Worm (Caenorhabditis elegans) whole organism, mixed stage, embryonic: ENCODE measurements around the gene C10C6.7.

ENCODE experiments used
- M03D4.4 ChIP-seq: sonication (generic microtip); optimal IDR thresholded peaks from 2 replicates; lab custom pipeline; 2017; ENCODE audit warnings: mild to moderate bottlenecking, missing genetic modification characterization, missing compliant biosample characterization
- bed-3 ChIP-seq: fragments of 200-800 bp; sonication (Bioruptor generic); optimal IDR thresholded peaks from 3 replicates; lab custom pipeline; 2018; ENCODE audit warnings: mild to moderate bottlenecking, missing genetic modification characterization, moderate library complexity, missing compliant biosample characterization
- ceh-39 ChIP-seq: fragments of 150-350 bp; optimal IDR thresholded peaks from 2 replicates; lab custom pipeline; 2014; ENCODE audit warnings: missing biosample characterization, missing genetic modification characterization
- ceh-43 ChIP-seq: fragments of 200-800 bp; sonication (Bioruptor generic); optimal IDR thresholded peaks from 2 replicates; lab custom pipeline; 2018; ENCODE audit warnings: mild to moderate bottlenecking, missing genetic modification characterization, moderate library complexity, missing compliant biosample characterization
- ceh-83 ChIP-seq: fragments of 200-800 bp; sonication (Bioruptor generic); optimal IDR thresholded peaks from 2 replicates; lab custom pipeline; 2018; ENCODE audit warnings: mild to moderate bottlenecking, missing genetic modification characterization, missing compliant biosample characterization
- ces-1 ChIP-seq: fragments of 150-350 bp; optimal IDR thresholded peaks from 2 replicates; lab custom pipeline; 2014; ENCODE audit warnings: missing biosample characterization, missing genetic modification reagents, missing genetic modification characterization
- cnd-1 ChIP-seq: fragments of 200-800 bp; sonication (Bioruptor generic); optimal IDR thresholded peaks from 2 replicates; lab custom pipeline; 2018; ENCODE audit warnings: mild to moderate bottlenecking, missing genetic modification characterization, missing compliant biosample characterization
- drap-1 ChIP-seq: fragments of 200-800 bp; sonication (Bioruptor generic); optimal IDR thresholded peaks from 3 replicates; lab custom pipeline; 2018; ENCODE audit warnings: mild to moderate bottlenecking, missing genetic modification characterization, missing compliant biosample characterization
- elt-1 ChIP-seq: sonication (generic microtip); optimal IDR thresholded peaks from 2 replicates; lab custom pipeline; 2017; ENCODE audit warnings: missing genetic modification characterization, mild to moderate bottlenecking, missing compliant biosample characterization, antibody characterized with exemption, moderate library complexity, borderline replicate concordance; ENCODE audit not compliant: insufficient read depth
- elt-3 ChIP-seq: fragments of 150-350 bp; optimal IDR thresholded peaks from 2 replicates; lab custom pipeline; 2014; ENCODE audit warnings: missing biosample characterization, missing genetic modification characterization
- flh-1 ChIP-seq: fragments of 200-800 bp; sonication (Bioruptor generic); optimal IDR thresholded peaks from 2 replicates; lab custom pipeline; 2018; ENCODE audit warnings: mild to moderate bottlenecking, missing genetic modification characterization, moderate library complexity, missing compliant biosample characterization
- ham-2 ChIP-seq: fragments of 200-800 bp; sonication (Bioruptor generic); optimal IDR thresholded peaks from 2 replicates; lab custom pipeline; 2018; ENCODE audit warnings: mild to moderate bottlenecking, missing genetic modification characterization, missing compliant biosample characterization
- hlh-1 ChIP-seq: fragments of 150-350 bp; optimal IDR thresholded peaks from 2 replicates; lab custom pipeline; 2014; ENCODE audit warnings: missing biosample characterization, missing genetic modification reagents, missing genetic modification characterization
- lin-13 ChIP-seq: fragments of 150-350 bp; optimal IDR thresholded peaks from 2 replicates; lab custom pipeline; 2014; ENCODE audit warnings: missing biosample characterization, missing genetic modification characterization
- lin-32 ChIP-seq: fragments of 200-800 bp; sonication (Bioruptor generic); optimal IDR thresholded peaks from 2 replicates; lab custom pipeline; 2018; ENCODE audit warnings: mild to moderate bottlenecking, missing genetic modification characterization, missing compliant biosample characterization
- lsy-2 ChIP-seq: fragments of 150-350 bp; optimal IDR thresholded peaks from 2 replicates; lab custom pipeline; 2014; ENCODE audit warnings: missing biosample characterization, missing genetic modification characterization
- mab-5 ChIP-seq: fragments of 150-350 bp; optimal IDR thresholded peaks from 2 replicates; lab custom pipeline; 2014; ENCODE audit warnings: missing biosample characterization, missing genetic modification characterization
- mep-1 ChIP-seq: fragments of 150-350 bp; optimal IDR thresholded peaks from 2 replicates; lab custom pipeline; 2017; ENCODE audit warnings: missing biosample characterization, missing genetic modification reagents, missing genetic modification characterization, inconsistent platforms
- nhr-12 ChIP-seq: fragments of 150-350 bp; optimal IDR thresholded peaks from 2 replicates; lab custom pipeline; 2014; ENCODE audit warnings: missing biosample characterization, missing genetic modification characterization
- nhr-2 ChIP-seq: fragments of 150-350 bp; optimal IDR thresholded peaks from 2 replicates; lab custom pipeline; 2014; ENCODE audit warnings: missing biosample characterization, missing genetic modification characterization
- nhr-237 ChIP-seq: fragments of 150-350 bp; optimal IDR thresholded peaks from 2 replicates; lab custom pipeline; 2014; ENCODE audit warnings: missing biosample characterization, missing genetic modification characterization
- nhr-28 ChIP-seq: fragments of 150-350 bp; optimal IDR thresholded peaks from 2 replicates; lab custom pipeline; 2014; ENCODE audit warnings: missing biosample characterization, missing genetic modification characterization
- nhr-76 ChIP-seq: sonication (generic microtip); optimal IDR thresholded peaks from 2 replicates; lab custom pipeline; 2017; ENCODE audit warnings: missing biosample characterization, missing genetic modification characterization
- pha-4 ChIP-seq: fragments of 150-350 bp; optimal IDR thresholded peaks from 2 replicates; lab custom pipeline; 2018; ENCODE audit warnings: missing biosample characterization, missing genetic modification reagents, missing genetic modification characterization
- sem-2 ChIP-seq: fragments of 200-800 bp; sonication (Bioruptor generic); optimal IDR thresholded peaks from 2 replicates; lab custom pipeline; 2018; ENCODE audit warnings: mild to moderate bottlenecking, missing genetic modification characterization, missing compliant biosample characterization
- sptf-1 ChIP-seq: sonication (generic microtip); optimal IDR thresholded peaks from 2 replicates; lab custom pipeline; 2017; ENCODE audit warnings: mild to moderate bottlenecking, missing genetic modification characterization, moderate library complexity, missing compliant biosample characterization
- tbx-8 ChIP-seq: fragments of 200-800 bp; sonication (Bioruptor generic); optimal IDR thresholded peaks from 2 replicates; lab custom pipeline; 2018; ENCODE audit warnings: mild to moderate bottlenecking, missing genetic modification characterization, moderate library complexity, missing compliant biosample characterization
- unc-120 ChIP-seq: sonication (generic microtip); optimal IDR thresholded peaks from 2 replicates; lab custom pipeline; 2017; ENCODE audit warnings: missing genetic modification characterization, missing compliant biosample characterization; ENCODE audit not compliant: poor library complexity, severe bottlenecking
- unc-39 ChIP-seq: fragments of 150-350 bp; optimal IDR thresholded peaks from 2 replicates; lab custom pipeline; 2014; ENCODE audit warnings: missing biosample characterization, missing genetic modification characterization
- unc-62 ChIP-seq: fragments of 150-350 bp; optimal IDR thresholded peaks from 2 replicates; lab custom pipeline; 2014; ENCODE audit warnings: missing biosample characterization, missing genetic modification reagents, missing genetic modification characterization
- zip-8 ChIP-seq: fragments of 150-350 bp; optimal IDR thresholded peaks from 2 replicates; lab custom pipeline; 2014; ENCODE audit warnings: missing biosample characterization, missing genetic modification characterization
- ztf-11 ChIP-seq: fragments of 150-350 bp; optimal IDR thresholded peaks from 2 replicates; lab custom pipeline; 2014; ENCODE audit warnings: missing biosample characterization, missing genetic modification characterization

C10C6.7 gene

ce11 chrIV:11500421-11500820 is 33.1 kb upstream of the C10C6.7 start, which contains the start of gene H21P03.10:
TSS of gene H21P03.10 (plus strand) at chrIV:11500721.
- TF ChIP-seq zip-8 (tag; lab: Kevin White, UChicago) = no peak
- TF ChIP-seq unc-120 (tag; lab: Kevin White, UChicago) = no peak
- no peak for TF ChIP-seq nhr-12 (tag; lab: Kevin White, UChicago)
- no peak for TF ChIP-seq lsy-2 (tag; lab: Kevin White, UChicago)
- TF ChIP-seq ces-1 = no peak
- no peak for TF ChIP-seq ceh-43 (GFP tag; lab: Kevin White, UChicago)
- TF ChIP-seq bed-3 (GFP tag; lab: Kevin White, UChicago) = no peak
- no peak for TF ChIP-seq lin-32
- TF ChIP-seq sptf-1 = no peak
- TF ChIP-seq flh-1 (GFP tag; lab: Kevin White, UChicago) = no peak
- no peak for TF ChIP-seq ceh-83
- TF ChIP-seq nhr-76 (tag; lab: Kevin White, UChicago) = no peak
- TF ChIP-seq elt-3 (tag; lab: Kevin White, UChicago) = no peak
- TF ChIP-seq hlh-1 (tag; lab: Kevin White, UChicago) = no peak

DNA sequence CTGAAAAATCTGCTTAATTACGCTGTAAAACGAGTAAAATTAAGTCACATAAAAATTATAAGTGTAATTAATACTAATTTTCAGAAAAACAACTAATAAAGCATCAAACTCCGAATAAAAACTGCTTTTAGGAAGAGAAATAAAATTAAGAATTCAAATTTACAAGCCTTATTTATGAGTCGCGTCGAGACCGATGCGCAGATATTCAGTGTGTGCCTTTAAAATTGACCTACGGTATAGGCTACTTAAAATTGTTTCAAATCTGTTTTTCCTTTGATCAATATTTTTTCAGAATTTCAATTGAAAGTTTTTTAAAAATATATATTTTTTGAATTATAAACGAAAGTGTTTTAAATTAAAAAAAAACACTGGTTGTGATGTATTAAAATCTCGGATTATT is 30.9 kb upstream of the C10C6.7 start, which contains the start of gene sms-1:
sms-1 (minus strand) TSS at position 6 of the 400 bp plus-strand sequence.
- TF ChIP-seq sem-2 (GFP tag; lab: Kevin White, UChicago) = no peak
- no peak for TF ChIP-seq ceh-83
- no peak for TF ChIP-seq unc-62
- TF ChIP-seq ceh-39 (tag; lab: Kevin White, UChicago) = no peak
- no peak for TF ChIP-seq nhr-28 (tag; lab: Kevin White, UChicago)
- TF ChIP-seq mep-1 (tag; lab: Kevin White, UChicago) = no peak
- no peak for TF ChIP-seq hlh-1 (tag; lab: Kevin White, UChicago)
- TF ChIP-seq M03D4.4 (tag; lab: Kevin White, UChicago) = no peak
- no peak for TF ChIP-seq elt-3 (tag; lab: Kevin White, UChicago)

DNA sequence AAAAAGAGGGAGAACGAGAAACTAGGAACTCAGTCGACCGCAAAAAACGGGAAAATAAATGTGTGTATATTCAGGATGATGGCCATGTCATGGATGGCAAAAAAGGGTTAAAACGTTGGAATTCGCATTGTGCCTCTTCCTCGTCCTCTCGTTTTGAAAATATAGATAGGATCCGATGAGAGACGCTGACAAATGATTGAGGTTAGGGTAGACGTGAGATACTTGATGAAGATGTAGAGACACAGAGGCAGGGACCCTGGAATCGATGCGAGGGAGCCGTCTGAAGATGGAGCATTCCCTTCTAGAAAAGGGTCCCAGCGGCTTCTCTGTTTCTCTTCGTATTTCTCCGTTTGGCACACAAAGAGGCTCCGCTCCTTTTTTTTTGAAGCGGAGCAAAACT is 27.6 kb upstream of the C10C6.7 start:
- TF ChIP-seq M03D4.4 (tag; lab: Kevin White, UChicago) (no peak), nhr-237 (tag; lab: Kevin White, UChicago) (no peak), ces-1 (peak; percentile 47)

ce11 chrIV:11493899-11494298 is 26.6 kb upstream of the C10C6.7 start:
- TF ChIP-seq drap-1 (GFP tag; lab: Kevin White, UChicago) = no peak
- TF ChIP-seq mep-1 (tag; lab: Kevin White, UChicago) = no peak
- TF ChIP-seq ztf-11 (tag; lab: Kevin White, UChicago) = no peak
- TF ChIP-seq cnd-1 (tag; lab: Kevin White, UChicago) = no peak
- no peak for TF ChIP-seq unc-39 (tag; lab: Kevin White, UChicago)
- TF ChIP-seq tbx-8 (GFP tag; lab: Kevin White, UChicago) = no peak
- no peak for TF ChIP-seq ham-2 (GFP tag; lab: Kevin White, UChicago)
- no peak for TF ChIP-seq mab-5 (tag; lab: Kevin White, UChicago)
- TF ChIP-seq elt-1 = no peak
- no peak for TF ChIP-seq hlh-1 (tag; lab: Kevin White, UChicago)
- no peak for TF ChIP-seq nhr-2 (tag; lab: Kevin White, UChicago)
- TF ChIP-seq sptf-1 = no peak
- no peak for TF ChIP-seq flh-1 (GFP tag; lab: Kevin White, UChicago)
- no peak for TF ChIP-seq pha-4 (tag; lab: Kevin White, UChicago)
- no peak for TF ChIP-seq M03D4.4 (tag; lab: Kevin White, UChicago)
- TF ChIP-seq elt-3 (tag; lab: Kevin White, UChicago) = no peak
- no peak for TF ChIP-seq lsy-2 (tag; lab: Kevin White, UChicago)

ce11 chrIV:11492345-11492744 is 25.0 kb upstream of the C10C6.7 start:
- TF ChIP-seq zip-8 (tag; lab: Kevin White, UChicago) = no peak
- TF ChIP-seq mab-5 (tag; lab: Kevin White, UChicago) = no peak
- TF ChIP-seq pha-4 (tag; lab: Kevin White, UChicago) = no peak
- TF ChIP-seq sem-2 (GFP tag; lab: Kevin White, UChicago) = no peak
- TF ChIP-seq ces-1 = no peak
- TF ChIP-seq ceh-39 (tag; lab: Kevin White, UChicago) = no peak
- TF ChIP-seq tbx-8 (GFP tag; lab: Kevin White, UChicago) = no peak
- TF ChIP-seq bed-3 (GFP tag; lab: Kevin White, UChicago) = no peak
- no peak for TF ChIP-seq unc-62
- TF ChIP-seq lsy-2 (tag; lab: Kevin White, UChicago) = no peak
- no peak for TF ChIP-seq M03D4.4 (tag; lab: Kevin White, UChicago)
- TF ChIP-seq ceh-43 (GFP tag; lab: Kevin White, UChicago) = no peak
- TF ChIP-seq cnd-1 (tag; lab: Kevin White, UChicago) = no peak
- TF ChIP-seq lin-13 (tag; lab: Kevin White, UChicago) = no peak
- no peak for TF ChIP-seq flh-1 (GFP tag; lab: Kevin White, UChicago)
- TF ChIP-seq unc-120 (tag; lab: Kevin White, UChicago) = no peak
- TF ChIP-seq sptf-1 = no peak
- no peak for TF ChIP-seq nhr-76 (tag; lab: Kevin White, UChicago)
